Worm (Caenorhabditis elegans) whole organism, L3 larva: Measurements from ENCODE around the gene tbb-1.

Source experiments
- ama-1 ChIP-seq: fragments of 150-350 bp; optimal IDR thresholded peaks from 2 replicates; lab custom pipeline; 2018
- fos-1 ChIP-seq: fragments of 150-350 bp; optimal IDR thresholded peaks from 2 replicates; lab custom pipeline; 2014; ENCODE audit warnings: missing biosample characterization, missing genetic modification characterization
- nhr-237 ChIP-seq: fragments of 150-350 bp; optimal IDR thresholded peaks from 2 replicates; lab custom pipeline; 2014; ENCODE audit warnings: missing biosample characterization, missing genetic modification characterization
- nhr-77 ChIP-seq: fragments of 150-350 bp; optimal IDR thresholded peaks from 2 replicates; lab custom pipeline; 2014; ENCODE audit warnings: missing biosample characterization, missing genetic modification characterization
- skn-1 ChIP-seq: fragments of 150-350 bp; optimal IDR thresholded peaks from 2 replicates; lab custom pipeline; 2014; ENCODE audit warnings: missing biosample characterization, missing genetic modification characterization
- zag-1 ChIP-seq: fragments of 150-350 bp; optimal IDR thresholded peaks from 2 replicates; lab custom pipeline; 2014; ENCODE audit warnings: missing biosample characterization, missing genetic modification characterization

DNA sequence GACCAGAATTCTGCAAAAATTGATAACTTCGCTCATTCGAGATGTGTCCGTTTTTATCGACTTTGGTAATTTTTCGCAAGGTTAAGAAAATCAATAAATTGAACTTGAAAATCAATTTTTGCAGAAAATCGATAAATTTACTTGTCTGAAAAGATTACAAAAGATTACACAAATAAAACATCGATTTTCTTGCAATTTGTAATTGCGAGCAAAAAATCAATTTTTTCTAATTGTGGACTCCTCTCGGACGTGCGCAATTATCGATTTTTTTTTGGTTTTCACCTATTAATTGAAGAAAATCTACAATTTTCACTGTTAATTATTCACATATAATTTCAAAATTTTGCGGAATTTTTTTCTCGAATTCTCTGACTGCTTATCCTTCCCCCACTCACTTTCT, 49.0 kb upstream of the tbb-1 start:
- TF ChIP-seq nhr-77, result no peak
- no peak for TF ChIP-seq nhr-237
- TF ChIP-seq skn-1 (tag; lab: Kevin White, UChicago), result no peak
- TF ChIP-seq zag-1 (tag; lab: Kevin White, UChicago), result no peak
- no peak for TF ChIP-seq fos-1 (tag; lab: Kevin White, UChicago)
- no peak for TF ChIP-seq ama-1 (lab: Kevin White, UChicago)
